Worm (Caenorhabditis elegans) whole organism, L4 larva: ENCODE results near the gene best-19.
A peak's percentile ranks its signal among the peaks of the same experiment; 100 is the strongest.

Experiments used
- F37D6.2 ChIP-seq: sonication (generic microtip); optimal IDR thresholded peaks from 2 replicates; lab custom pipeline; 2016; ENCODE audit warnings: mild to moderate bottlenecking, missing genetic modification characterization, missing compliant biosample characterization
- F44E2.7 ChIP-seq: fragments of 200-800 bp; sonication (Bioruptor generic); IDR thresholded peaks from 2 replicates; pipeline ENCODE4 v2.1.2; 2022; ENCODE audit warnings: missing genetic modification characterization, missing compliant biosample characterization
- F49E8.2 ChIP-seq: sonication (generic microtip); optimal IDR thresholded peaks from 2 replicates; lab custom pipeline; 2016; ENCODE audit warnings: missing compliant biosample characterization, mild to moderate bottlenecking, missing genetic modification characterization, borderline replicate concordance
- R02D3.7 ChIP-seq: fragments of 150-350 bp; sonication (generic microtip); optimal IDR thresholded peaks from 3 replicates; lab custom pipeline; 2014; ENCODE audit warnings: missing biosample characterization, missing genetic modification characterization
- Y5F2A.4 ChIP-seq: fragments of 200-800 bp; sonication (Bioruptor generic); optimal IDR thresholded peaks from 2 replicates; lab custom pipeline; 2018; ENCODE audit warnings: mild to moderate bottlenecking, missing genetic modification characterization, missing compliant biosample characterization
- ZK546.5 ChIP-seq, 2 experiments: sonication (generic microtip); optimal IDR thresholded peaks; 2 replicates each; lab custom pipeline; 2017; ENCODE audit warnings: missing biosample characterization in 2 of 2, missing genetic modification characterization in 2 of 2
- aha-1 ChIP-seq: fragments of 150-350 bp; peaks from one replicate; lab custom pipeline; 2014; ENCODE audit warnings: missing biosample characterization, missing genetic modification characterization
- ceh-82 ChIP-seq: sonication (generic microtip); optimal IDR thresholded peaks from 2 replicates; lab custom pipeline; 2017; ENCODE audit warnings: missing biosample characterization, missing genetic modification characterization
- ces-1 ChIP-seq: fragments of 150-350 bp; sonication (generic microtip); optimal IDR thresholded peaks from 4 replicates; lab custom pipeline; 2014; ENCODE audit warnings: missing biosample characterization, missing genetic modification reagents, missing genetic modification characterization
- cey-2 ChIP-seq: sonication (generic microtip); optimal IDR thresholded peaks from 3 replicates; lab custom pipeline; 2017; ENCODE audit warnings: missing genetic modification characterization, mild to moderate bottlenecking, missing compliant biosample characterization, antibody characterized with exemption, borderline replicate concordance; ENCODE audit not compliant: insufficient read depth
- ctbp-1 ChIP-seq: fragments of 200-800 bp; sonication (Bioruptor generic); IDR thresholded peaks from 2 replicates; pipeline ENCODE4 v1.3.6; 2022; ENCODE audit warnings: missing genetic modification reagents, missing genetic modification characterization, missing compliant biosample characterization
- daf-12 ChIP-seq: fragments of 150-350 bp; optimal IDR thresholded peaks from 2 replicates; lab custom pipeline; 2014; ENCODE audit warnings: missing biosample characterization, missing genetic modification reagents, missing genetic modification characterization
- daf-19 ChIP-seq: fragments of 200-800 bp; sonication (Bioruptor generic); conservative IDR thresholded peaks from 2 replicates; pipeline ENCODE4 v1.3.6; 2022; ENCODE audit warnings: missing genetic modification characterization, missing compliant biosample characterization
- daf-8 ChIP-seq: fragments of 200-800 bp; sonication (Bioruptor generic); IDR thresholded peaks from 2 replicates; pipeline ENCODE4 v1.3.6; 2022; ENCODE audit warnings: missing genetic modification characterization, missing compliant biosample characterization
- dmd-9 ChIP-seq: fragments of 200-800 bp; sonication (Bioruptor generic); IDR thresholded peaks from 2 replicates; pipeline ENCODE4 v1.3.6; 2022; ENCODE audit warnings: missing genetic modification reagents, missing genetic modification characterization, missing compliant biosample characterization
- duxl-1 ChIP-seq: sonication (generic microtip); optimal IDR thresholded peaks from 2 replicates; lab custom pipeline; 2016; ENCODE audit warnings: mild to moderate bottlenecking, missing genetic modification characterization, moderate library complexity, missing compliant biosample characterization; ENCODE audit not compliant: poor library complexity
- dve-1 ChIP-seq: sonication (generic microtip); optimal IDR thresholded peaks from 2 replicates; lab custom pipeline; 2017; ENCODE audit warnings: antibody characterized with exemption, mild to moderate bottlenecking, missing genetic modification characterization, missing compliant biosample characterization; ENCODE audit not compliant: insufficient read depth
- egl-43 ChIP-seq: fragments of 200-800 bp; sonication (Bioruptor generic); IDR thresholded peaks from 2 replicates; pipeline ENCODE4 v1.3.6; 2022; ENCODE audit warnings: missing genetic modification reagents, missing genetic modification characterization, missing compliant biosample characterization
- fkh-10 ChIP-seq: fragments of 150-350 bp; optimal IDR thresholded peaks from 2 replicates; lab custom pipeline; 2014; ENCODE audit warnings: missing biosample characterization, missing genetic modification reagents, missing genetic modification characterization
- hmg-1.1 ChIP-seq: fragments of 200-800 bp; sonication (Bioruptor generic); IDR thresholded peaks from 2 replicates; pipeline ENCODE4 v1.3.6; 2022; ENCODE audit warnings: missing genetic modification reagents, missing genetic modification characterization, missing compliant biosample characterization
- jun-1 ChIP-seq: fragments of 150-350 bp; optimal IDR thresholded peaks from 2 replicates; lab custom pipeline; 2014; ENCODE audit warnings: missing biosample characterization, missing genetic modification reagents, missing genetic modification characterization
- lim-7 ChIP-seq: fragments of 200-800 bp; sonication (Bioruptor generic); IDR thresholded peaks from 2 replicates; pipeline ENCODE4 v1.3.6; 2022; ENCODE audit warnings: missing genetic modification characterization, missing compliant biosample characterization
- lin-1 ChIP-seq: fragments of 200-800 bp; sonication (Bioruptor generic); IDR thresholded peaks from 2 replicates; pipeline ENCODE4 v1.3.6; 2022; ENCODE audit warnings: missing genetic modification reagents, missing genetic modification characterization, missing compliant biosample characterization
- lin-15B ChIP-seq: fragments of 150-350 bp; sonication (generic microtip); optimal IDR thresholded peaks from 3 replicates; lab custom pipeline; 2014; ENCODE audit warnings: missing biosample characterization, missing genetic modification characterization
- lin-38 ChIP-seq: fragments of 200-800 bp; sonication (Bioruptor generic); IDR thresholded peaks from 2 replicates; pipeline ENCODE4 v1.3.6; 2022; ENCODE audit warnings: missing genetic modification reagents, missing genetic modification characterization, missing compliant biosample characterization
- lir-3 ChIP-seq: sonication (generic microtip); optimal IDR thresholded peaks from 2 replicates; lab custom pipeline; 2016; ENCODE audit warnings: mild to moderate bottlenecking, missing genetic modification characterization, missing compliant biosample characterization
- lsy-2 ChIP-seq, 2 experiments: fragments of 150-350 bp in 1 of 2; sonication (generic microtip) in 1 of 2; optimal IDR thresholded peaks; 2 replicates each; lab custom pipeline; 2014 to 2017; ENCODE audit warnings: missing biosample characterization in 2 of 2, missing genetic modification characterization in 2 of 2
- madf-5 ChIP-seq, 2 experiments: fragments of 200-800 bp; sonication (Bioruptor generic); IDR thresholded peaks; 2 replicates each; pipeline ENCODE4 v1.3.6; 2022; ENCODE audit warnings: missing compliant biosample characterization in 2 of 2, missing genetic modification characterization in 2 of 2
- madf-9 ChIP-seq: fragments of 200-800 bp; sonication (Bioruptor generic); conservative IDR thresholded peaks from 2 replicates; pipeline ENCODE4 v1.3.6; 2022; ENCODE audit warnings: missing genetic modification reagents, missing genetic modification characterization, missing compliant biosample characterization
- mdl-1 ChIP-seq, 2 experiments: fragments of 150-350 bp in 1 of 2; sonication (generic microtip) in 1 of 2; optimal IDR thresholded peaks; 2 replicates each; lab custom pipeline; 2014 to 2017; ENCODE audit warnings: missing biosample characterization in 2 of 2, missing genetic modification characterization in 2 of 2
- mxl-2 ChIP-seq: fragments of 200-800 bp; sonication (Bioruptor generic); conservative IDR thresholded peaks from 2 replicates; pipeline ENCODE4 v1.3.6; 2022; ENCODE audit warnings: missing genetic modification reagents, missing genetic modification characterization, missing compliant biosample characterization
- mxl-3 ChIP-seq: fragments of 200-800 bp; sonication (Bioruptor generic); optimal IDR thresholded peaks from 2 replicates; lab custom pipeline; 2018; ENCODE audit warnings: mild to moderate bottlenecking, missing genetic modification characterization, missing compliant biosample characterization
- nhr-102 ChIP-seq: sonication (generic microtip); optimal IDR thresholded peaks from 2 replicates; lab custom pipeline; 2016; ENCODE audit warnings: mild to moderate bottlenecking, missing genetic modification characterization, moderate library complexity, missing compliant biosample characterization
- nhr-111 ChIP-seq: fragments of 200-800 bp; sonication (Bioruptor generic); optimal IDR thresholded peaks from 2 replicates; lab custom pipeline; 2018; ENCODE audit warnings: mild to moderate bottlenecking, missing genetic modification characterization, missing compliant biosample characterization
- nhr-6 ChIP-seq: fragments of 150-350 bp; optimal IDR thresholded peaks from 2 replicates; lab custom pipeline; 2014; ENCODE audit warnings: missing biosample characterization, missing genetic modification characterization
- php-3 ChIP-seq: fragments of 200-800 bp; sonication (Bioruptor generic); IDR thresholded peaks from 2 replicates; pipeline ENCODE4 v1.3.6; 2022; ENCODE audit warnings: missing genetic modification reagents, missing genetic modification characterization, missing compliant biosample characterization
- rbr-2 ChIP-seq: sonication (generic microtip); optimal IDR thresholded peaks from 2 replicates; lab custom pipeline; 2016; ENCODE audit warnings: missing genotype, missing genetic modification characterization, missing compliant biosample characterization
- set-16 ChIP-seq: fragments of 200-800 bp; sonication (Bioruptor generic); IDR thresholded peaks from 2 replicates; pipeline ENCODE4 v1.3.6; 2022; ENCODE audit warnings: missing genetic modification reagents, missing genetic modification characterization, missing compliant biosample characterization
- snpc-1.2 ChIP-seq: fragments of 200-800 bp; sonication (Bioruptor generic); IDR thresholded peaks from 2 replicates; pipeline ENCODE4 v1.3.6; 2022; ENCODE audit warnings: missing genetic modification reagents, missing genetic modification characterization, missing compliant biosample characterization
- spr-1 ChIP-seq: sonication (generic microtip); optimal IDR thresholded peaks from 2 replicates; lab custom pipeline; 2016; ENCODE audit warnings: mild to moderate bottlenecking, missing genetic modification characterization, missing compliant biosample characterization
- spr-3 ChIP-seq: fragments of 200-800 bp; sonication (Bioruptor generic); optimal IDR thresholded peaks from 2 replicates; lab custom pipeline; 2018; ENCODE audit warnings: mild to moderate bottlenecking, missing genetic modification characterization, missing compliant biosample characterization
- tag-97 ChIP-seq: fragments of 200-800 bp; sonication (Bioruptor generic); IDR thresholded peaks from 2 replicates; pipeline ENCODE4 v1.3.6; 2022; ENCODE audit warnings: missing genetic modification characterization, missing compliant biosample characterization
- tra-1 ChIP-seq: fragments of 200-800 bp; sonication (Bioruptor generic); IDR thresholded peaks from 2 replicates; pipeline ENCODE4 v1.3.6; 2022; ENCODE audit warnings: missing genetic modification reagents, missing genetic modification characterization, missing compliant biosample characterization
- vab-7 ChIP-seq: fragments of 200-800 bp; sonication (Bioruptor generic); IDR thresholded peaks from 2 replicates; pipeline ENCODE4 v1.3.6; 2022; ENCODE audit warnings: missing genetic modification reagents, missing genetic modification characterization, missing compliant biosample characterization
- zag-1 ChIP-seq: fragments of 150-350 bp; optimal IDR thresholded peaks from 2 replicates; lab custom pipeline; 2014; ENCODE audit warnings: missing biosample characterization, missing genetic modification characterization
- zfp-2 ChIP-seq: sonication (generic microtip); optimal IDR thresholded peaks from 2 replicates; lab custom pipeline; 2016; ENCODE audit warnings: mild to moderate bottlenecking, missing genetic modification characterization, missing compliant biosample characterization
- zfp-3 ChIP-seq: fragments of 200-800 bp; sonication (Bioruptor generic); conservative IDR thresholded peaks from 2 replicates; pipeline ENCODE4 v1.3.6; 2022; ENCODE audit warnings: missing genetic modification reagents, missing genetic modification characterization, missing compliant biosample characterization
- zip-2 ChIP-seq: fragments of 150-350 bp; optimal IDR thresholded peaks from 2 replicates; lab custom pipeline; 2014; ENCODE audit warnings: missing biosample characterization, missing genetic modification characterization
- ztf-11 ChIP-seq: fragments of 150-350 bp; optimal IDR thresholded peaks from 2 replicates; lab custom pipeline; 2014; ENCODE audit warnings: missing biosample characterization, missing genetic modification characterization

Gene best-19

ce11 chrIV:252454-252853, 31.0 kb upstream of the best-19 start, which contains the start of gene grl-19:
Gene grl-19, minus strand, starts transcription at chrIV:252554.
- TF ChIP-seq ctbp-1 (GFP tag; lab: Robert Waterston, UW): no peak
- no peak for TF ChIP-seq spr-1 (tag; lab: Kevin White, UChicago)
- TF ChIP-seq aha-1 (tag; lab: Kevin White, UChicago): peak; percentile 64
- TF ChIP-seq, all 104 proteins: peak for 1

- no peak for TF ChIP-seq mxl-3
- no peak for TF ChIP-seq aha-1 (tag; lab: Kevin White, UChicago)
- TF ChIP-seq madf-9 (GFP tag; lab: Robert Waterston, UW): no peak
- peak; percentile 89 for TF ChIP-seq nhr-6
- TF ChIP-seq php-3 (GFP tag; lab: Robert Waterston, UW): 0 out of 2 replicates have a peak, but pooled peaks have one; percentile 12
- no peak for TF ChIP-seq egl-43 (GFP tag; lab: Robert Waterston, UW)
- no peak for TF ChIP-seq F44E2.7 (GFP tag; lab: Robert Waterston, UW)
- TF ChIP-seq ces-1 (GFP tag; lab: Kevin White, UChicago): no peak
- peak; percentile 47 for TF ChIP-seq rbr-2 (tag; lab: Kevin White, UChicago)
- no peak for TF ChIP-seq Y5F2A.4 (GFP tag; lab: Kevin White, UChicago)
- TF ChIP-seq lsy-2 (tag; optimal IDR thresholded peaks at IDR 0.05; lab: Kevin White, UChicago): peak; percentile 29 to 90
- TF ChIP-seq R02D3.7 (tag; lab: Kevin White, UChicago): peak; percentile 100
- no peak for TF ChIP-seq set-16 (GFP tag; lab: Robert Waterston, UW)
- no peak for TF ChIP-seq ztf-11 (tag; lab: Kevin White, UChicago)
- no peak for TF ChIP-seq lir-3 (tag; lab: Kevin White, UChicago)
- TF ChIP-seq nhr-111 (GFP tag; lab: Kevin White, UChicago): no peak
- no peak for TF ChIP-seq zip-2 (tag; lab: Kevin White, UChicago)
- TF ChIP-seq nhr-102 (tag; lab: Kevin White, UChicago): no peak
- TF ChIP-seq jun-1: no peak
- TF ChIP-seq spr-3 (GFP tag; lab: Kevin White, UChicago): no peak
- no peak for TF ChIP-seq F49E8.2 (tag; lab: Kevin White, UChicago)
- no peak for TF ChIP-seq lim-7 (GFP tag; lab: Robert Waterston, UW)
- no peak for TF ChIP-seq ceh-82 (tag; lab: Kevin White, UChicago)
- TF ChIP-seq dve-1: peak; percentile 83
- no peak for TF ChIP-seq daf-8
- TF ChIP-seq lin-1: no peak
- no peak for TF ChIP-seq snpc-1.2
- TF ChIP-seq duxl-1: no peak
- TF ChIP-seq lin-15B: peak; percentile 61
- peak in 1 of 2 experiments; percentile 55 for TF ChIP-seq mdl-1 (tag; optimal IDR thresholded peaks at IDR 0.05; lab: Kevin White, UChicago)
- TF ChIP-seq daf-12 (tag; lab: Kevin White, UChicago): no peak
- TF ChIP-seq mxl-2 (GFP tag; lab: Robert Waterston, UW): no peak
- TF ChIP-seq zag-1 (tag; lab: Kevin White, UChicago): no peak
- peak; percentile 95 for TF ChIP-seq lin-38 (GFP tag; lab: Robert Waterston, UW)
- TF ChIP-seq F37D6.2 (tag; lab: Kevin White, UChicago): no peak
- no peak for TF ChIP-seq zfp-3 (GFP tag; lab: Robert Waterston, UW)
- no peak for TF ChIP-seq cey-2
- TF ChIP-seq madf-5 (GFP tag; IDR thresholded peaks at IDR 0.05; lab: Robert Waterston, UW): no peak
- no peak for TF ChIP-seq daf-19 (GFP tag; lab: Robert Waterston, UW)
- TF ChIP-seq tag-97 (GFP tag; lab: Robert Waterston, UW): no peak
- no peak for TF ChIP-seq ZK546.5 (tag; optimal IDR thresholded peaks at IDR 0.05; lab: Kevin White, UChicago)
- TF ChIP-seq vab-7 (GFP tag; lab: Robert Waterston, UW): no peak
- TF ChIP-seq hmg-1.1 (GFP tag; lab: Robert Waterston, UW): peak; percentile 49; the same call in 1 of the 2 replicates
- TF ChIP-seq tra-1 (GFP tag; lab: Robert Waterston, UW): no peak
- TF ChIP-seq zfp-2 (tag; lab: Kevin White, UChicago): no peak
- TF ChIP-seq dmd-9: no peak
- TF ChIP-seq fkh-10: no peak
Measured at ce11 chrIV:255379-255857, 28.0 kb upstream of the best-19 start, which contains the start of gene rcat-1. Gene rcat-1, minus strand, starts transcription at chrIV:255429.
